Fruit fly (Drosophila melanogaster) whole organism, embryonic: ENCODE measurements around the gene CG7991.

Experiments used
- Bdp1 ChIP-seq: fragments of 200-800 bp; sonication (Bioruptor generic); optimal IDR thresholded peaks from 3 replicates; lab custom pipeline; 2016; ENCODE audit warnings: missing biosample characterization, missing genetic modification characterization
- CG10366 ChIP-seq: fragments of 200-800 bp; sonication (Bioruptor generic); IDR thresholded peaks from 2 replicates; pipeline ENCODE4 v1.3.6; 2022; ENCODE audit warnings: missing biosample characterization, missing genetic modification characterization
- CG10462 ChIP-seq: fragments of 200-800 bp; sonication (Bioruptor generic); optimal IDR thresholded peaks from 2 replicates; lab custom pipeline; 2016; ENCODE audit warnings: missing biosample characterization, missing genetic modification characterization
- CG10543 ChIP-seq: fragments of 200-800 bp; sonication (Bioruptor generic); optimal IDR thresholded peaks from 3 replicates; lab custom pipeline; 2017; ENCODE audit warnings: missing biosample characterization, mild to moderate bottlenecking, missing genetic modification characterization, moderate library complexity
- CG10654 ChIP-seq: fragments of 200-800 bp; sonication (Bioruptor generic); optimal IDR thresholded peaks from 2 replicates; lab custom pipeline; 2016; ENCODE audit warnings: missing biosample characterization, missing genetic modification characterization
- CG11456 ChIP-seq: fragments of 200-800 bp; sonication (Bioruptor generic); IDR thresholded peaks from 3 replicates; pipeline ENCODE4 v1.3.6; 2022; ENCODE audit warnings: missing biosample characterization, missing genetic modification characterization
- CG11560 ChIP-seq: fragments of 200-800 bp; sonication (Bioruptor generic); IDR thresholded peaks from 3 replicates; pipeline ENCODE4 v1.3.6; 2022; ENCODE audit warnings: missing biosample characterization, missing genetic modification characterization
- CG14441 ChIP-seq: fragments of 200-800 bp; sonication (Bioruptor generic); IDR thresholded peaks from 2 replicates; pipeline ENCODE4 v1.3.6; 2022; ENCODE audit warnings: missing biosample characterization, missing genetic modification characterization
- CG2199 ChIP-seq: fragments of 200-800 bp; sonication (Bioruptor generic); IDR thresholded peaks from 3 replicates; pipeline ENCODE4 v1.3.6; 2022; ENCODE audit warnings: missing biosample characterization, missing genetic modification characterization
- CG34224 ChIP-seq: fragments of 200-800 bp; sonication (Bioruptor generic); IDR thresholded peaks from 3 replicates; pipeline ENCODE4 v1.3.6; 2022; ENCODE audit warnings: missing biosample characterization, missing genetic modification characterization; ENCODE audit not compliant: partially characterized antibody
- CG34376 ChIP-seq: fragments of 200-800 bp; sonication (Bioruptor generic); optimal IDR thresholded peaks from 2 replicates; lab custom pipeline; 2018; ENCODE audit warnings: missing biosample characterization, mild to moderate bottlenecking, missing genetic modification characterization
- CG4282 ChIP-seq: fragments of 200-800 bp; sonication (Bioruptor generic); optimal IDR thresholded peaks from 2 replicates; lab custom pipeline; 2016; ENCODE audit warnings: missing biosample characterization, missing genetic modification characterization
- CG6654 ChIP-seq: fragments of 200-800 bp; sonication (Bioruptor generic); optimal IDR thresholded peaks from 2 replicates; lab custom pipeline; 2017; ENCODE audit warnings: missing biosample characterization, mild to moderate bottlenecking, missing genetic modification characterization
- CG6854 ChIP-seq: fragments of 200-800 bp; sonication (Bioruptor generic); optimal IDR thresholded peaks from 3 replicates; lab custom pipeline; 2017; ENCODE audit warnings: missing biosample characterization, mild to moderate bottlenecking, missing genetic modification characterization
- CG8388 ChIP-seq: fragments of 200-800 bp; sonication (Bioruptor generic); optimal IDR thresholded peaks from 2 replicates; lab custom pipeline; 2019; ENCODE audit warnings: missing biosample characterization, mild to moderate bottlenecking, missing genetic modification characterization, moderate library complexity
- Chrac-16 ChIP-seq: fragments of 200-800 bp; sonication (Bioruptor generic); optimal IDR thresholded peaks from 3 replicates; lab custom pipeline; 2016; ENCODE audit warnings: missing biosample characterization, missing genetic modification characterization
- Deaf1 ChIP-seq: fragments of 200-800 bp; optimal IDR thresholded peaks from 3 replicates; lab custom pipeline; 2019; ENCODE audit warnings: missing biosample characterization, mild to moderate bottlenecking, missing genetic modification characterization, moderate library complexity
- Dp ChIP-seq: fragments of 200-800 bp; sonication (Bioruptor generic); optimal IDR thresholded peaks from 2 replicates; lab custom pipeline; 2018; ENCODE audit warnings: missing biosample characterization, mild to moderate bottlenecking, missing genetic modification characterization, moderate library complexity
- GATAe ChIP-seq: fragments of 200-800 bp; sonication (Bioruptor generic); conservative IDR thresholded peaks from 2 replicates; pipeline ENCODE4 v1.3.6; 2022; ENCODE audit warnings: missing biosample characterization, missing genetic modification characterization
- H2.0 ChIP-seq: fragments of 200-800 bp; sonication (Bioruptor generic); IDR thresholded peaks from 2 replicates; pipeline ENCODE4 v1.3.6; 2022; ENCODE audit warnings: missing biosample characterization, missing genetic modification characterization
- Hr78 ChIP-seq, 2 experiments: fragments of 200-800 bp in 1 of 2; fragments of >200 bp in 1 of 2; sonication (Bioruptor generic) in 1 of 2; optimal IDR thresholded peaks; 2 replicates each; lab custom pipeline; 2017 to 2019; ENCODE audit warnings: missing biosample characterization in 2 of 2, missing genetic modification characterization in 2 of 2, mild to moderate bottlenecking in 1 of 2, moderate library complexity in 1 of 2
- Jarid2 ChIP-seq: fragments of 200-800 bp; sonication (Bioruptor generic); optimal IDR thresholded peaks from 3 replicates; lab custom pipeline; 2017; ENCODE audit warnings: mild to moderate bottlenecking, missing biosample characterization, missing genetic modification reagents, missing genetic modification characterization
- Lpt ChIP-seq: fragments of >200 bp; optimal IDR thresholded peaks from 2 replicates; lab custom pipeline; 2018; ENCODE audit warnings: missing biosample characterization, missing genetic modification characterization
- Med ChIP-seq: fragments of 200-800 bp; sonication (Bioruptor generic); peaks from one replicate; lab custom pipeline; 2016; ENCODE audit warnings: missing biosample characterization, missing genetic modification characterization, mild to moderate bottlenecking, inconsistent platforms, moderate library complexity
- Nf-YA ChIP-seq: fragments of 200-800 bp; sonication (Bioruptor generic); IDR thresholded peaks from 2 replicates; pipeline ENCODE4 v1.3.6; 2022; ENCODE audit warnings: missing biosample characterization, missing genetic modification characterization
- NfI ChIP-seq: fragments of 200-800 bp; sonication (Bioruptor generic); optimal IDR thresholded peaks from 3 replicates; lab custom pipeline; 2018; ENCODE audit warnings: missing biosample characterization, mild to moderate bottlenecking, missing genetic modification characterization, moderate library complexity
- abd-A ChIP-seq: fragments of 200-800 bp; sonication (Bioruptor generic); optimal IDR thresholded peaks from 3 replicates; lab custom pipeline; 2019; ENCODE audit warnings: missing biosample characterization, mild to moderate bottlenecking, missing genetic modification characterization, moderate library complexity
- ac ChIP-seq: fragments of 200-800 bp; sonication (Bioruptor generic); optimal IDR thresholded peaks from 3 replicates; lab custom pipeline; 2017; ENCODE audit warnings: missing biosample characterization, mild to moderate bottlenecking, missing genetic modification characterization
- ase ChIP-seq: fragments of 200-800 bp; sonication (Bioruptor generic); IDR thresholded peaks from 3 replicates; pipeline ENCODE4 v1.3.6; 2022; ENCODE audit warnings: missing biosample characterization, missing genetic modification characterization
- chif ChIP-seq, 2 experiments: fragments of 200-800 bp; sonication (Bioruptor generic); optimal IDR thresholded peaks; 3 replicates each; lab custom pipeline; 2016; ENCODE audit warnings: missing biosample characterization in 2 of 2, missing genetic modification characterization in 2 of 2
- cwo ChIP-seq: fragments of 200-800 bp; sonication (Bioruptor generic); optimal IDR thresholded peaks from 3 replicates; lab custom pipeline; 2017; ENCODE audit warnings: missing biosample characterization, missing genetic modification characterization, mild to moderate bottlenecking, moderate library complexity, missing genetic modification reagents
- dpn ChIP-seq, 2 experiments: fragments of 200-800 bp; sonication (Bioruptor generic); optimal IDR thresholded peaks; 3 replicates each; lab custom pipeline; 2016; ENCODE audit warnings: missing biosample characterization in 2 of 2, missing genetic modification characterization in 2 of 2
- fd64A ChIP-seq: fragments of 200-800 bp; sonication (Bioruptor generic); optimal IDR thresholded peaks from 3 replicates; lab custom pipeline; 2018; ENCODE audit warnings: missing biosample characterization, mild to moderate bottlenecking, missing genetic modification characterization
- hkb ChIP-seq, 2 experiments: fragments of 200-800 bp in 1 of 2; fragments of >200 bp in 1 of 2; sonication (Bioruptor generic) in 1 of 2; IDR thresholded peaks in 1 of 2; optimal IDR thresholded peaks in 1 of 2; 2 replicates each; pipeline versions ENCODE4 v1.3.6 to Lab custom; 2017 to 2022; ENCODE audit warnings: missing biosample characterization in 1 of 2, missing genetic modification characterization in 1 of 2
- nerfin-2 ChIP-seq: fragments of 200-800 bp; sonication (Bioruptor generic); IDR thresholded peaks from 2 replicates; pipeline ENCODE4 v1.3.6; 2022; ENCODE audit warnings: missing biosample characterization, missing genetic modification characterization; ENCODE audit not compliant: partially characterized antibody
- odd ChIP-seq: fragments of 200-800 bp; sonication (Bioruptor generic); optimal IDR thresholded peaks from 2 replicates; lab custom pipeline; 2017; ENCODE audit warnings: missing biosample characterization, mild to moderate bottlenecking, missing genetic modification characterization
- pb ChIP-seq: fragments of 200-800 bp; sonication (Bioruptor generic); optimal IDR thresholded peaks from 3 replicates; lab custom pipeline; 2016; ENCODE audit warnings: missing biosample characterization, missing genetic modification characterization
- pfk ChIP-seq: fragments of 200-800 bp; sonication (Bioruptor generic); optimal IDR thresholded peaks from 2 replicates; lab custom pipeline; 2018; ENCODE audit warnings: missing biosample characterization, mild to moderate bottlenecking, missing genetic modification characterization, moderate library complexity
- row ChIP-seq: fragments of 200-800 bp; sonication (Bioruptor generic); IDR thresholded peaks from 3 replicates; pipeline ENCODE4 v1.3.6; 2022; ENCODE audit warnings: missing biosample characterization, missing genetic modification characterization
- sr ChIP-seq: fragments of 200-800 bp; sonication (Bioruptor generic); IDR thresholded peaks from 3 replicates; pipeline ENCODE4 v1.3.6; 2022; ENCODE audit warnings: missing biosample characterization, missing genetic modification characterization
- trem ChIP-seq: fragments of 200-800 bp; optimal IDR thresholded peaks from 3 replicates; lab custom pipeline; 2019; ENCODE audit warnings: missing biosample characterization, mild to moderate bottlenecking, missing genetic modification characterization, moderate library complexity

Gene CG7991

DNA sequence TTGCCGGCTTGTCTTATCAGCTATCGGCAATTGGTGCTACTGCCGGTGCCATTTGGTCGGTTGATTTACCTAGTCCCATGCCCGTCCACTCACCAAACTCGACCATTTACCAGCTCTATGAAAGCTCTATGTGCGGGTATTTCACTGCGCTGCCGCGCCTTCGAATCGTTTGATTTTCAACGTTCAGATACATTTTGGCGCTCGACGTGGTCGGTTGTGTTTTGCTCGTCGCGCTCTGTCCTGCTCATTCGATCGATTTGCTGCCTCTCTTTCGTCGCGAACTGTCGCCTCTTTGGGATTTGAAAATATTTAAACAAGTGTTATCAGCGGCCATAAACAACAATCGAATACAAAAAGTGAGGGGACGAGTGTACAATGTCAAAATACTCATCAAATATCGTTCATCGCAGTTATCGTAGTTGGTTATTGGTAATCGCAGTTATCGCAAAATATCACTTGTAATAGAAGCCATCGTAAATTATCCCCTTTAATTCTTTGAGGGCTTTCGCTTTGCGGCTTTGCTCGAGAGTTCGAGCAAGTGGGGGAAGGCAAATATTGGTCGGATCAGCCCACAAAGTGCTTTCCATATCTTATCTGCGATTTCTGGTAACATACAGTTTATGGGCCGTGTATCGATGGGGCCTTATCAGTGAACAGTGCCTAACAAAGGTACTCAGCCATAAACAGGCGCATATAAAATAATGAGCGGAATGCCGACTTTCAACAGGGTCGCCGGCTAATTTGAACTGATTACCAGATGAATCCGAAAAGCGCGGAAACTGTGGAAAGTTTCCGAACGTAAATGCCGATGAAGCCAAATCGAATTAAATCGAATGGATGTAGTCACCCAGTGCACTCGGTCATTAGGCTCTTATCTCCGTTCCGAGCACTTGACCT lies 67.4 kb downstream of the CG7991 start (continued):
- 0 out of 2 replicates have a peak, but pooled peaks have one; percentile 10 for TF ChIP-seq CG10366
- TF ChIP-seq CG11456: no peak
- TF ChIP-seq Hr78 (GFP tag; optimal IDR thresholded peaks at IDR 0.05; lab: Kevin White, UChicago): peak in 1 of 2 experiments; percentile 7
- TF ChIP-seq trem (tag; lab: Kevin White, UChicago): no peak
- TF ChIP-seq CG2199 (GFP tag; lab: Robert Waterston, UW): 0 out of 3 replicates have a peak, but pooled peaks have one; percentile 21
- peak; percentile 88 for TF ChIP-seq CG8388 (GFP tag; lab: Kevin White, UChicago)
- TF ChIP-seq Lpt (GFP tag; lab: Kevin White, UChicago): no peak
- TF ChIP-seq abd-A (tag; lab: Kevin White, UChicago): peak; percentile 11
- TF ChIP-seq CG10462 (GFP tag; lab: Kevin White, UChicago): no peak
- no peak for TF ChIP-seq ase
- TF ChIP-seq row (GFP tag; lab: Robert Waterston, UW): peak; percentile 59
- TF ChIP-seq ac (GFP tag; lab: Kevin White, UChicago): no peak
- TF ChIP-seq pb: no peak
- TF ChIP-seq CG6854 (GFP tag; lab: Kevin White, UChicago): peak; percentile 29
- TF ChIP-seq NfI: peak; percentile 2
- TF ChIP-seq Deaf1: peak; percentile 51
- TF ChIP-seq CG11560 (tag; lab: Robert Waterston, UW): peak; percentile 64; the same call in 1 of the 3 replicates
- peak; percentile 92 for TF ChIP-seq CG34376 (GFP tag; lab: Kevin White, UChicago)
- peak; percentile 72 for TF ChIP-seq GATAe (GFP tag; lab: Robert Waterston, UW)
- no peak; the same call in 1 of the 2 replicates for TF ChIP-seq nerfin-2
- TF ChIP-seq Dp (GFP tag; lab: Kevin White, UChicago): peak; percentile 14
- peak; percentile 52 for TF ChIP-seq Jarid2 (GFP tag; lab: Kevin White, UChicago)
- no peak for TF ChIP-seq Nf-YA
- TF ChIP-seq hkb (optimal IDR thresholded peaks at IDR 0.05; lab: Kevin White, UChicago): no peak
- no peak; the same call in 1 of the 2 replicates for TF ChIP-seq hkb (GFP tag; IDR thresholded peaks at IDR 0.05; lab: Robert Waterston, UW)
- TF ChIP-seq odd (GFP tag; lab: Kevin White, UChicago): no peak
- no peak for TF ChIP-seq H2.0 (GFP tag; lab: Robert Waterston, UW)
- TF ChIP-seq Bdp1: no peak
- no peak for TF ChIP-seq CG6654 (GFP tag; lab: Kevin White, UChicago)
- peak; percentile 19 for TF ChIP-seq cwo (GFP tag; lab: Kevin White, UChicago)
- TF ChIP-seq CG14441 (GFP tag; lab: Robert Waterston, UW): peak; percentile 45
- no peak for TF ChIP-seq CG4282 (GFP tag; lab: Kevin White, UChicago)
- peak; percentile 85 for TF ChIP-seq Med (GFP tag; lab: Kevin White, UChicago)
- TF ChIP-seq CG10654 (GFP tag; lab: Kevin White, UChicago): no peak
- no peak for TF ChIP-seq sr (GFP tag; lab: Robert Waterston, UW)
- TF ChIP-seq dpn (GFP tag; optimal IDR thresholded peaks at IDR 0.05; lab: Kevin White, UChicago): no peak
- TF ChIP-seq Chrac-16 (GFP tag; lab: Kevin White, UChicago): no peak
- TF ChIP-seq CG10543 (GFP tag; lab: Kevin White, UChicago): peak; percentile 75
- peak; percentile 25 for TF ChIP-seq pfk (GFP tag; lab: Kevin White, UChicago)
- TF ChIP-seq CG34224 (GFP tag; lab: Robert Waterston, UW): peak; percentile 33; the same call in 1 of the 3 replicates
- TF ChIP-seq chif (GFP tag; optimal IDR thresholded peaks at IDR 0.05; lab: Kevin White, UChicago): no peak
- peak; percentile 14 for TF ChIP-seq fd64A
